Worm (Caenorhabditis elegans) whole organism, L1 larva: ENCODE results near the gene str-193.

Experiments
- C16A3.4 ChIP-seq: fragments of 150-350 bp; optimal IDR thresholded peaks from 2 replicates; lab custom pipeline; 2014; ENCODE audit warnings: missing biosample characterization, missing genetic modification characterization
- F16B12.6 ChIP-seq: fragments of 150-350 bp; optimal IDR thresholded peaks from 2 replicates; lab custom pipeline; 2014; ENCODE audit warnings: missing biosample characterization, missing genetic modification characterization
- Y116A8C.19 ChIP-seq: sonication (generic microtip); optimal IDR thresholded peaks from 2 replicates; lab custom pipeline; 2016; ENCODE audit warnings: missing compliant biosample characterization, missing genetic modification characterization, borderline replicate concordance
- aha-1 ChIP-seq: fragments of 150-350 bp; optimal IDR thresholded peaks from 2 replicates; lab custom pipeline; 2014; ENCODE audit warnings: missing biosample characterization, missing genetic modification characterization
- alr-1 ChIP-seq: fragments of 200-800 bp; sonication (Bioruptor generic); optimal IDR thresholded peaks from 2 replicates; lab custom pipeline; 2018; ENCODE audit warnings: borderline replicate concordance, mild to moderate bottlenecking, missing genetic modification characterization, missing compliant biosample characterization
- aly-2 ChIP-seq: fragments of 150-350 bp; optimal IDR thresholded peaks from 2 replicates; lab custom pipeline; 2014; ENCODE audit warnings: missing biosample characterization, missing genetic modification characterization
- ama-1 ChIP-seq: fragments of 150-350 bp; optimal IDR thresholded peaks from 2 replicates; lab custom pipeline; 2014
- blmp-1 ChIP-seq: fragments of 150-350 bp; optimal IDR thresholded peaks from 2 replicates; lab custom pipeline; 2014; ENCODE audit warnings: missing biosample characterization, missing genetic modification characterization
- ceh-63 ChIP-seq: fragments of 200-800 bp; sonication (Bioruptor generic); optimal IDR thresholded peaks from 2 replicates; lab custom pipeline; 2018; ENCODE audit warnings: mild to moderate bottlenecking, missing genetic modification characterization, missing compliant biosample characterization
- ceh-8 ChIP-seq: fragments of 200-800 bp; sonication (Bioruptor generic); optimal IDR thresholded peaks from 2 replicates; lab custom pipeline; 2018; ENCODE audit warnings: mild to moderate bottlenecking, missing genetic modification characterization, moderate library complexity, missing compliant biosample characterization
- ceh-82 ChIP-seq, 3 experiments: fragments of 150-350 bp in 1 of 3; sonication (generic microtip) in 2 of 3; optimal IDR thresholded peaks; 2 replicates each; lab custom pipeline; 2014 to 2017; ENCODE audit warnings: missing biosample characterization in 3 of 3, missing genetic modification characterization in 3 of 3
- ceh-90 ChIP-seq: sonication (generic microtip); optimal IDR thresholded peaks from 2 replicates; lab custom pipeline; 2016; ENCODE audit warnings: missing genetic modification characterization, missing compliant biosample characterization
- ces-1 ChIP-seq: fragments of 150-350 bp; optimal IDR thresholded peaks from 2 replicates; lab custom pipeline; 2014; ENCODE audit warnings: missing biosample characterization, missing genetic modification reagents, missing genetic modification characterization
- dpl-1 ChIP-seq, 3 experiments: fragments of 150-350 bp in 2 of 3; sonication (generic microtip) in 1 of 3; optimal IDR thresholded peaks; 2 replicates each; lab custom pipeline; 2014 to 2017; ENCODE audit warnings: missing biosample characterization in 3 of 3, missing genetic modification characterization in 3 of 3, missing genetic modification reagents in 3 of 3
- dsc-1 ChIP-seq: sonication (generic microtip); optimal IDR thresholded peaks from 2 replicates; lab custom pipeline; 2016; ENCODE audit warnings: mild to moderate bottlenecking, missing genetic modification characterization, missing compliant biosample characterization
- efl-1 ChIP-seq, 4 experiments: fragments of 150-350 bp; optimal IDR thresholded peaks in 3 of 4; peaks in 1 of 4; 1 replicate in 1 of 4; 2 replicates in 3 of 4; lab custom pipeline; 2014; ENCODE audit warnings: missing biosample characterization in 2 of 4, missing genetic modification characterization in 2 of 4, missing genetic modification reagents in 2 of 4
- egl-27 ChIP-seq, 2 experiments: fragments of 150-350 bp in 1 of 2; sonication (generic microtip); optimal IDR thresholded peaks; 3 replicates each; lab custom pipeline; 2017 to 2018; ENCODE audit warnings: missing biosample characterization in 2 of 2, missing genetic modification characterization in 2 of 2, missing genetic modification reagents in 2 of 2
- ets-5 ChIP-seq: fragments of 200-800 bp; sonication (Bioruptor generic); IDR thresholded peaks from 2 replicates; pipeline ENCODE4 v1.3.6; 2022; ENCODE audit warnings: missing genetic modification characterization, missing compliant biosample characterization
- fkh-10 ChIP-seq: sonication (generic microtip); optimal IDR thresholded peaks from 2 replicates; lab custom pipeline; 2017; ENCODE audit warnings: missing biosample characterization, missing genetic modification reagents, missing genetic modification characterization
- fkh-4 ChIP-seq: sonication (generic microtip); optimal IDR thresholded peaks from 2 replicates; lab custom pipeline; 2016; ENCODE audit warnings: missing compliant biosample characterization, missing genetic modification characterization, borderline replicate concordance
- grh-1 ChIP-seq: fragments of 200-800 bp; sonication (Bioruptor generic); IDR thresholded peaks from 2 replicates; pipeline ENCODE4 v1.3.6; 2022; ENCODE audit warnings: missing genetic modification reagents, missing genetic modification characterization, missing compliant biosample characterization
- hlh-17 ChIP-seq: fragments of 200-800 bp; sonication (Bioruptor generic); optimal IDR thresholded peaks from 2 replicates; lab custom pipeline; 2018; ENCODE audit warnings: missing genetic modification characterization, mild to moderate bottlenecking, missing compliant biosample characterization, moderate library complexity, borderline replicate concordance
- hlh-4 ChIP-seq: sonication (generic microtip); optimal IDR thresholded peaks from 2 replicates; lab custom pipeline; 2016; ENCODE audit warnings: mild to moderate bottlenecking, missing genetic modification characterization, missing compliant biosample characterization
- hpl-2 ChIP-seq: fragments of 150-350 bp; optimal IDR thresholded peaks from 2 replicates; lab custom pipeline; 2014; ENCODE audit warnings: missing biosample characterization, missing genetic modification reagents, missing genetic modification characterization
- isw-1 ChIP-seq: fragments of 200-800 bp; sonication (Bioruptor generic); IDR thresholded peaks from 2 replicates; pipeline ENCODE4 v1.3.6; 2022; ENCODE audit warnings: missing genetic modification characterization, missing compliant biosample characterization
- lin-13 ChIP-seq: fragments of 150-350 bp; optimal IDR thresholded peaks from 2 replicates; lab custom pipeline; 2014; ENCODE audit warnings: missing biosample characterization, missing genetic modification reagents, missing genetic modification characterization
- lin-15B ChIP-seq: fragments of 150-350 bp; sonication (generic microtip); optimal IDR thresholded peaks from 3 replicates; lab custom pipeline; 2014; ENCODE audit warnings: missing biosample characterization, missing genetic modification characterization
- lin-35 ChIP-seq, 2 experiments: fragments of 150-350 bp; optimal IDR thresholded peaks; 2 replicates each; lab custom pipeline; 2014; ENCODE audit warnings: missing biosample characterization in 2 of 2, missing genetic modification characterization in 2 of 2, missing genetic modification reagents in 2 of 2
- lsy-2 ChIP-seq, 2 experiments: fragments of 150-350 bp; optimal IDR thresholded peaks; 2 replicates each; lab custom pipeline; 2014; ENCODE audit warnings: missing biosample characterization in 2 of 2, missing genetic modification characterization in 2 of 2
- mef-2 ChIP-seq: fragments of 150-350 bp; optimal IDR thresholded peaks from 2 replicates; lab custom pipeline; 2014; ENCODE audit warnings: missing biosample characterization, missing genetic modification characterization
- mep-1 ChIP-seq: fragments of 150-350 bp; optimal IDR thresholded peaks from 2 replicates; lab custom pipeline; 2014; ENCODE audit warnings: missing biosample characterization, missing genetic modification characterization
- nhr-19 ChIP-seq: fragments of 200-800 bp; sonication (Bioruptor generic); conservative IDR thresholded peaks from 2 replicates; pipeline ENCODE4 v1.3.6; 2022; ENCODE audit warnings: missing genetic modification characterization, missing compliant biosample characterization
- nhr-47 ChIP-seq: sonication (generic microtip); optimal IDR thresholded peaks from 2 replicates; lab custom pipeline; 2016; ENCODE audit warnings: mild to moderate bottlenecking, missing genetic modification characterization, moderate library complexity, missing compliant biosample characterization
- nhr-71 ChIP-seq: sonication (generic microtip); optimal IDR thresholded peaks from 2 replicates; lab custom pipeline; 2016; ENCODE audit warnings: mild to moderate bottlenecking, missing genetic modification characterization, moderate library complexity, missing compliant biosample characterization
- nhr-76 ChIP-seq: sonication (generic microtip); optimal IDR thresholded peaks from 2 replicates; lab custom pipeline; 2017; ENCODE audit warnings: missing biosample characterization, missing genetic modification characterization
- nhr-77 ChIP-seq: fragments of 150-350 bp; optimal IDR thresholded peaks from 2 replicates; lab custom pipeline; 2014; ENCODE audit warnings: missing biosample characterization, missing genetic modification characterization
- nhr-90 ChIP-seq: sonication (generic microtip); optimal IDR thresholded peaks from 2 replicates; lab custom pipeline; 2016; ENCODE audit warnings: mild to moderate bottlenecking, missing genetic modification characterization, missing compliant biosample characterization; ENCODE audit not compliant: poor library complexity
- rnt-1 ChIP-seq: sonication (generic microtip); optimal IDR thresholded peaks from 2 replicates; lab custom pipeline; 2016; ENCODE audit warnings: mild to moderate bottlenecking, missing genetic modification characterization, moderate library complexity, missing compliant biosample characterization
- snpc-4 ChIP-seq: fragments of 150-350 bp; optimal IDR thresholded peaks from 2 replicates; lab custom pipeline; 2014; ENCODE audit warnings: missing biosample characterization, missing genetic modification characterization
- snu-23 ChIP-seq: sonication (generic microtip); optimal IDR thresholded peaks from 2 replicates; lab custom pipeline; 2016; ENCODE audit warnings: missing genetic modification characterization, missing compliant biosample characterization
- sox-4 ChIP-seq: sonication (generic microtip); optimal IDR thresholded peaks from 2 replicates; lab custom pipeline; 2016; ENCODE audit warnings: missing genetic modification characterization, missing compliant biosample characterization
- tbx-2 ChIP-seq: sonication (generic microtip); optimal IDR thresholded peaks from 2 replicates; lab custom pipeline; 2016; ENCODE audit warnings: missing genetic modification characterization, missing compliant biosample characterization
- tlp-1 ChIP-seq: fragments of 150-350 bp; optimal IDR thresholded peaks from 2 replicates; lab custom pipeline; 2014; ENCODE audit warnings: missing biosample characterization, missing genetic modification characterization
- unc-130 ChIP-seq: fragments of 150-350 bp; optimal IDR thresholded peaks from 2 replicates; lab custom pipeline; 2017; ENCODE audit warnings: missing biosample characterization, missing genetic modification characterization, inconsistent platforms
- unc-30 ChIP-seq: sonication (generic microtip); optimal IDR thresholded peaks from 2 replicates; lab custom pipeline; 2017; ENCODE audit warnings: missing biosample characterization, missing genetic modification characterization
- unc-98 ChIP-seq: fragments of 200-800 bp; sonication (Bioruptor generic); IDR thresholded peaks from 2 replicates; pipeline ENCODE4 v1.3.6; 2022; ENCODE audit warnings: missing genetic modification characterization, missing compliant biosample characterization
- vab-15 ChIP-seq: sonication (generic microtip); optimal IDR thresholded peaks from 2 replicates; lab custom pipeline; 2017; ENCODE audit warnings: missing genotype, mild to moderate bottlenecking, missing genetic modification characterization, missing compliant biosample characterization
- xbp-1 ChIP-seq: sonication (generic microtip); optimal IDR thresholded peaks from 2 replicates; lab custom pipeline; 2016; ENCODE audit warnings: missing genetic modification characterization, missing compliant biosample characterization
- zag-1 ChIP-seq: fragments of 150-350 bp; optimal IDR thresholded peaks from 2 replicates; lab custom pipeline; 2014; ENCODE audit warnings: missing biosample characterization, missing genetic modification characterization
- zip-4 ChIP-seq: fragments of 200-800 bp; sonication (Bioruptor generic); optimal IDR thresholded peaks from 2 replicates; lab custom pipeline; 2018; ENCODE audit warnings: mild to moderate bottlenecking, missing genetic modification characterization, moderate library complexity, missing compliant biosample characterization
- ztf-11 ChIP-seq, 2 experiments: sonication (generic microtip); optimal IDR thresholded peaks; 2 replicates each; lab custom pipeline; 2016 to 2017; ENCODE audit warnings: missing genetic modification characterization in 2 of 2, missing biosample characterization in 1 of 2, missing compliant biosample characterization in 1 of 2

str-193 gene

ce11 chrV:9855920-9856852 is 34.6 kb upstream of the str-193 start:
- TF ChIP-seq efl-1 (optimal IDR thresholded peaks at IDR 0.05; lab: Kevin White, UChicago) (peak; percentile 51 to 67), efl-1 (GFP tag; optimal IDR thresholded peaks at IDR 0.05 in 1 of 2; lab: Kevin White, UChicago) (peak; percentile 41 to 89), egl-27 (tag; optimal IDR thresholded peaks at IDR 0.05; lab: Kevin White, UChicago) (no peak), snu-23 (GFP tag; lab: Kevin White, UChicago) (peak; percentile 61), ceh-8 (GFP tag; lab: Kevin White, UChicago) (no peak), ces-1 (GFP tag; lab: Kevin White, UChicago) (no peak), alr-1 (tag; lab: Kevin White, UChicago) (no peak), rnt-1 (tag; lab: Kevin White, UChicago) (peak; percentile 67), C16A3.4 (tag; lab: Kevin White, UChicago) (no peak), nhr-71 (tag; lab: Kevin White, UChicago) (peak; percentile 31), ceh-82 (tag; optimal IDR thresholded peaks at IDR 0.05; lab: Kevin White, UChicago) (no peak), zag-1 (tag; lab: Kevin White, UChicago) (no peak), ets-5 (GFP tag; lab: Robert Waterston, UW) (no peak), ama-1 (peak; percentile 4), sox-4 (tag; lab: Kevin White, UChicago) (no peak), unc-30 (no peak), vab-15 (tag; lab: Kevin White, UChicago) (no peak), tbx-2 (peak; percentile 33), lin-13 (GFP tag; lab: Kevin White, UChicago) (no peak), ceh-63 (no peak), nhr-76 (tag; lab: Kevin White, UChicago) (no peak), F16B12.6 (tag; lab: Kevin White, UChicago) (no peak), hpl-2 (GFP tag; lab: Kevin White, UChicago) (no peak), nhr-90 (tag; lab: Kevin White, UChicago) (peak; percentile 9), isw-1 (GFP tag; lab: Robert Waterston, UW) (no peak), aha-1 (tag; lab: Kevin White, UChicago) (no peak), fkh-4 (tag; lab: Kevin White, UChicago) (no peak), fkh-10 (no peak), aly-2 (tag; lab: Kevin White, UChicago) (no peak), unc-98 (GFP tag; lab: Robert Waterston, UW) (no peak), grh-1 (no peak), ceh-90 (tag; lab: Kevin White, UChicago) (no peak), mef-2 (tag; lab: Kevin White, UChicago) (no peak), dsc-1 (tag; lab: Kevin White, UChicago) (peak; percentile 9), nhr-19 (GFP tag; lab: Robert Waterston, UW) (peak; percentile 42), hlh-17 (GFP tag; lab: Kevin White, UChicago) (no peak), snpc-4 (no peak), hlh-4 (tag; lab: Kevin White, UChicago) (no peak), ztf-11 (tag; optimal IDR thresholded peaks at IDR 0.05; lab: Kevin White, UChicago) (no peak), mep-1 (peak; percentile 64), Y116A8C.19 (tag; lab: Kevin White, UChicago) (no peak), tlp-1 (tag; lab: Kevin White, UChicago) (no peak), dpl-1 (GFP tag; optimal IDR thresholded peaks at IDR 0.05; lab: Kevin White, UChicago) (peak in 2 of 3 experiments; percentile 45 to 51), unc-130 (tag; lab: Kevin White, UChicago) (no peak), nhr-77 (tag; lab: Kevin White, UChicago) (no peak), lin-15B (tag; lab: Kevin White, UChicago) (no peak), nhr-47 (tag; lab: Kevin White, UChicago) (peak; percentile 32), xbp-1 (peak; percentile 70), lsy-2 (tag; optimal IDR thresholded peaks at IDR 0.05; lab: Kevin White, UChicago) (peak; percentile 38 to 40), blmp-1 (peak; percentile 75), zip-4 (GFP tag; lab: Kevin White, UChicago) (no peak), lin-35 (GFP tag; optimal IDR thresholded peaks at IDR 0.05; lab: Kevin White, UChicago) (peak; percentile 11 to 51)
